Fruit fly (Drosophila melanogaster) whole organism, larva: Measurements from ENCODE around the gene Nup93-1.

Experiments used
- noc ChIP-seq: fragments of 200-800 bp; sonication (Bioruptor generic); optimal IDR thresholded peaks from 3 replicates; lab custom pipeline; 2019; ENCODE audit warnings: missing biosample characterization, mild to moderate bottlenecking, missing genetic modification characterization, moderate library complexity

Nup93-1 gene

DNA sequence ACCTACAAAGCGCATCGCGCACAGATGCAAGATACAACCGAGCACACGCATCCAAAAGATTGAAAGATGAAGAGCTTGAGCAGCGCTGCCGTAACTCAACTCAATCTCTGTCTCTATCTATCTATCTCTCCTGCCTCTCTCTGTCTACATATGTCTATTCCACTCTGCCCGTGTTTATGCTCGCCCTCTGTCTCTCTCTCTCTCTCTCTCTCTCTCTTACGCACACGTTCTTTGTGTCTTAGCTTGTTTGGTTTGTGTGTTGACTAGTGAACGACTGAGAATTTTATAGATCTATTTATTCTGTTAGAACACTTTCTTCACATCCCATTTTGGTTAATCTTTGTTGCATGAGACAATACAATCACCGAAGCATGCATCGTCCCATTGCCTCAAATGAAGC lies 17.1 kb upstream of the Nup93-1 start:
- no peak for TF ChIP-seq noc

DNA sequence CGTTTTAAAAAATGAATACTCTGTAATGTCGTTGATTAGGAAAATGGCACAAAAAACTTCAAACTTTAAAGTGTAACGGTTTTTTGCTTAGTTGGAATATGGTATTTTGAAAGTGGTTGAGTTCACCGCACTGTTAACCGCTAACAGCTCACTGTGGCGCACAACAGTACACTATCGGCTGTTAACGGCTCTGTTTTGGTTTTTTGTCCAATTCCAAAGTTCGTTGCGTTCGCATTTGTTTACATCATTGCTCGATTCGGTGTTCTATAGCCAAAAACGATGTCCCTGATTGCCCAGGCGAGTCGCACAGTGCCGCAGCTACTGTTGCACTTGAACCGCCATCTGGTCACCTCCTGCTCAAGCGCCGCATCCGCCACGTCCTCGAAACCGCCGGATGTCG lies 11.1 kb upstream of the Nup93-1 start, which contains the start of gene CG11095:
TSS of gene CG11095 (plus strand) at position 205 of the 400 bp plus-strand sequence.
- no peak for TF ChIP-seq noc

DNA sequence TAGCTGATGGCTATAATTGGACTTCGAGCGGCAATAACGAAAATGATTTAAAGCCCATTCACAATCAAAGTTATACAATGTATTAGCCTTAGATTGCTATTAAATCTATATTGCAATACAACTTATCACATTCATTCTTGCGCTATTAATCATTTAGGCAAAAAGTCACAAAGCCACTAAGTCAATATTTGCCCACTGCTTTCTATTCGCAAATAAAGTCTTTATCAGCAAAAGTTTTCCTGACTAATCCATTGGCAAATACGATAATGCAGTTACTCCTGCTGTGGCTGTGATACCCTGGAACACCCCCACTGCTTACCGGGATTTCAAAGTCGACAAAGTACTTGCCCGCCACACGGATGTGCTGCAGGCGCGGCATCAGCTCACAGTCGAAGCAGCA lies 8.6 kb upstream of the Nup93-1 start:
- no peak for TF ChIP-seq noc

DNA sequence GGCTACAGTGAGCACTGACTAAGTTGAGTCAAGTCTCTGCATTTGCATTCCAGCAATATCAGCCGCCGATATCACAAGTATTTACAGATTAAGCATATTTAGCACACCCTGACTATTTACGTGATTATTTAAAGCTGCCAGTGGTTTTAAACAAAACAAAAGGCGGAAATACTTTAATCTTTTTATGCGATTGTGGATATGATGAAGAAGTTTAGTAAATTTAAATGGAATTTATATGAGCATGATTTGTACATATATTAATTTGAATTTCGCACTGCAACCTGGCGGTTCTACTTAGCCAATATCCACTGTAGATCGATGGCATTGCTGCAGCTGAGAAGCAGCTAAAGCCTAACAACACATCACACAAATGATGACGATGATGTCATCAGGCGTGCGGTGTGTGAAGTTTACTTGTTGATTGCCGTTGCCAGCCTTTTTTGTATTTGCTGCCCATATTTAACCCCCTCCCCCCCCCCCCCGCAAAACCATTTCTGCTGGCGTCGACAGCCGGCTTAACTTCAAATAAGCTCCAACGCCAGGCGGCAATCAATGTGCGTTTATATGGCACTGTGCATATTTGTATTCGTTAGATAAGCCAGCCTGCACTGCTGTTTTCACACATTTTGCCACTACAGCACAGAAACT lies 7.0 kb upstream of the Nup93-1 start:
- TF ChIP-seq noc = peak; percentile 79

DNA sequence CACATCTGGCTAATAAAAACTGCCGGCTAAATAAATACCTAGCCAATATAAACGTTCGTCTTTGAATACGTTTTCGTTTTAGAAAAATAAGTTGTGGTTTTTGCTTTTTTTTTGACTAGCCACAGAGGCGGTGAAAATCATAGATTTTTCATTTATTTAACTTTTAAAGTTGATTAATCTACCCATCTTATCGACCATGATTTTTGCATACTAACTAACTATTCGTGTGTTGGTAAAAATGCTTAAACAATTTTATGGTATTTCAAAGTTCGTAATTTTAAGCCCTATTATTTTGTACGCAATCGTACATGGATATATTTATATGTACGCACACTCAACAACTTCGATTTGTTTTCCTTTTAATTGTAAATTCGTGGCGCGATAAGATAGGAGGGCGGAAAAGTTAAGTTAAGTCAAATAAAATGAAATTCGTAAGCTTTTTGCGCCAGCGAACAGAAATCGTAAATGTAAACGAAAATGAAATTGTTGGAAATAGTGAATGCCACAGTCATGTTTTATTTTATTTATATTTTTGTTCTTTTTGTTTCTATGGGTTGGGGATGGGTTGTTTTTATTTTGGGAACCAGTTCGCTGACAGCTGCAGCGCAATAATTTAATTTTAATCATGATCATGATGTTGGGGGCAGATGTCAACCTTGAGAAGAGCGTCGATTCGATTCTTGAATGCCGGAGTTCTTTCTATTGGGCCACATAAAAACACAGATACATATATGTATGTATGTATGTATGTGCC lies 5.0 kb upstream of the Nup93-1 start:
- TF ChIP-seq noc = no peak

DNA sequence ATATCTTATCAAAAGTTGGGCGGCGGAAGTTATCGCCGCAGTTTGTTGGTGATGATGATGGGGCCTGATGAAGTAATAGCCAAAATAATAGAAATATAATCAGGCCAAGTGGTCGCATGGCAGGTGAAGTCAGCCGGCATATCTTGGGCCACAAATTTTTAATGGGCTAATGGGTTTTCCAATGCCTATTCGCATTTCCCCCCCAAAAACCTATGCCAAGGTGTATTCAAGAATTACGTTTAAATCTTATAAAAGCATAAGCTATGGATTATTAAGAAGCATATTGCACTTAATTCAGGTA lies 4.5 kb upstream of the Nup93-1 start:
- no peak for TF ChIP-seq noc

DNA sequence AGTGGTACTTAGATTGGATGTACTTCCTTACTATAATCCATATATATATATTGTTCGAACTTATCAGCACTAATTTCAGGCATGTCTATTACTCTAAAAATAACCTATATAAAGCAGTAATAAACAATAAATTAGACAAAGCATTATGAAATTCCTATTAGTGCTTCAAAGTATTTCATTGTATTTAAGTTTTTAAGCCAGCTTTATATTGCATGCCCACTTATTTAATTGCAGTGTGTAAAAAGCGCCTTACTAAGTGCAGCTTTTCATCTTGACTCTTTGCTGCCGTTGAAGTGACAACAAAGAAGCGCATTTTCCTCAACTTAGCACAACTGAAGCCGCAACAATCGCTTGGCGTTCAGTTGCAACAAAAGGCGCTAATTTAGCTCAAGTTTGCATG lies 3.8 kb upstream of the Nup93-1 start:
- no peak for TF ChIP-seq noc

DNA sequence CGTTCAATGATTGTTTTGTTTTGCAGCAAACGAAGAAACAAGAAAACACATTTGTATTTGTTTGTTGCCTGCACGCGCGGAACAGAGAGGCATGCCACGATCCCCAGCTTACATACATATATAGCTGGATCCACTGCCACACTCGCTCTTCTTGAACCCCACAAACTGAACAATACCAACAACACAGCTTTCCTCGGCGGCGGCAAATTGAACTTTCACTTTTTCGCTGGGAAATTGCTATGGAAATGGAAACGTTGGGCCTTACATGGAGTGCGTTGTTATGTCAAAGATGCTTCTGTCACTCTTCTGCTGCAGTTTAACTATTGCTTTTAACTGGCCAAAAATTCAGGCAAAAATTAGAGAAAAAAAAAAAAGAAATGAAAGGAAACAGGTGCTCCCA lies 2.9 kb upstream of the Nup93-1 start:
- no peak for TF ChIP-seq noc

DNA sequence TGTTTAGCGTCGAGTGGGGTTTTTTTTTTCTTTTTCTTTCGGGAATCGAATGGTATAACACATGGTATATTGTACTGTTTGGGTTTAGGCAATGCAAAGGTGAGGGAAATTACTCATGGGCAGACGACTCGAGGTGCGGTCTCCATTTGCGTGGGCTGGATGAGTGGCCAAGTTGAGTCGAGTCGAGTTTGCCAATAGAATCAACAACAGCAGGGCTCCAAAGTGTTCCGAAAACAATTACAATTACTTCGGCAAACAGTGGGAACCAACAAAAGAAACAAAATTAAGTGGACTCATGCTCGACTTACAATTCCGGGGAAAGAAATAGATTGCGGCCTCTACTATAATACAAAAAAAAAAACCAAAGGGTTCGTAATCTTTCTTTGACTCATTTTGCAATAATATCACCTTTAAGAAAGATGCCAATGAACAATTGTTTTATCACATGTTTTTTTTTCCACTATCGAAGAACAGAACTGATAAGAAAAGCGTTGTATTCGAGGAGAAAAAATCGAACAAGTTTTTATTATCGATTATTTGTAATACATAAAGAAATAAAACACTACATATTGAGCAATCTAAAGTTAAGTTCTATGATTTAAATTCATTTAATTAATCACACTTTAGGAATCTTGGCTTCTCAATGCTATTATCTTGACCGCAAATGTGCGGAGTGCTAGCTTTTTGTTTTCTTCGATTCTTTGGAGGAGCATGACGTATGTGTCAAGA lies 2.2 kb upstream of the Nup93-1 start:
- TF ChIP-seq noc = peak; percentile 54

DNA sequence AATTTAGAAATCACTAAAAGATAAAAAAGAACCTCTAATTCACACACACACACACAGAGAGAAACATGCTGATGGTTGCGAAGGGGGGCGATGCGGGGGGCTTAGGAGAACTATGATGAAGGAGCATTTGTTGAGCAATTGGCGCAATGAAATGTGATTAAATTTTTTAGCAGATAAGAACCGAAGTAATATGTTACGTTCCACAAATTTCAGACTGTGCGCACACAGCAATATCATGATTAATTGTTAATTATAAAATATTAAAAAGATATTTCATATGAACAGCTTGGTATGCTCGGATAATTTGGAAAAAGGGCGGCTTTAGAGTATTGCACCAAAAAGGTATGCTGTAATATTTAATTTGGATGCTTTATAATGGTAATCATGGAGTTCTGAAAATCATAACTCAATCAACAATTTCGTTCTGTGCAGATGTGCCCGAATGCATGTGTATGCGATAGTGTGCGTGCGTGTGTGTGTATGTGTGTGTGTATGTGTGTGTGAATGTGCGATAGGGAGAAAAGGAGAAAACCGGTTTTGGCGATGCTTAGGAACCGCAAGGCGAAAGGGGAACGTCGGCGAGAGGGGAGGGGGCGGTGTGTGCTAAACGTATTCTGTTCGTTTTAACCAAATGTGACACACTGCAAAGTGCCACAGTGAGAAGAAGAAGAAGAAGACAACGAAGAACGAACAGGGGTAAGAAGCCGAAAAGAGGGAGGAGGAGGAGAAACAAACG lies 1.4 kb upstream of the Nup93-1 start:
- no peak for TF ChIP-seq noc

DNA sequence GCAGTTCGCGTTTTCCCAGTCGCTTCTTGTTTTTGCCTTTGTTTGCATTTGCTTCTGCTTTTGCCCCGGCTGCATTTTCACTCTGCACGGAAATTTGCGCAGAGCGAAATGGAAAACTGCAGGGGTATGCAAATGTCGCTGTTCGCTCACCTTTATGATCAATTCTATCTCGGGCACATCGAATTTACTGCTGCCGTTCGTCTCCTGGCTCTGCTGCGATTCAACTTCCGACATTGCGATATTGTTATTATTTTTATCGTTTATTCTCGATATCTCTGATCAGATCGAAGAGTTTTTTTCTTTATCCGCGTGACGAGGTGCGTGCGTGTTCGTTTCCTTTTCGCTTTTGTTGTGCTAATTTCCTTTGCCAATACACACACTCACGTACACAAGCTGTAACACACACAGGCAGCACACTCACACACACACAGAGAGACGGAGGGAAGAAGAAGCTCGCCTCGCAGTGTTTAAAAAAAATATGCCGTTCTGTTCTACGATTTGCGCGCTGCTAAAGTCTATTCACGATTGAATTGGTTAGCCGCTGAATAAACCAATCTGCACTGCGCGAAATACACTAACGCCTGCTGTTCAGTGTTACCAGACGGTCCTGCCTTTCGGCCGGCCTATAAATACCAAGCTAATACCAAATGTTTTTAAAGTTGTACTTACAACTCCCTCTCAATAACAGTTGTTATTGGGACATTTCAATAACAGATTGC lies 692 bp upstream of the Nup93-1 start, which contains the start of gene Clic:
TSS of gene Clic (minus strand) at position 533 of the 719 bp plus-strand sequence.
- no peak for TF ChIP-seq noc

DNA sequence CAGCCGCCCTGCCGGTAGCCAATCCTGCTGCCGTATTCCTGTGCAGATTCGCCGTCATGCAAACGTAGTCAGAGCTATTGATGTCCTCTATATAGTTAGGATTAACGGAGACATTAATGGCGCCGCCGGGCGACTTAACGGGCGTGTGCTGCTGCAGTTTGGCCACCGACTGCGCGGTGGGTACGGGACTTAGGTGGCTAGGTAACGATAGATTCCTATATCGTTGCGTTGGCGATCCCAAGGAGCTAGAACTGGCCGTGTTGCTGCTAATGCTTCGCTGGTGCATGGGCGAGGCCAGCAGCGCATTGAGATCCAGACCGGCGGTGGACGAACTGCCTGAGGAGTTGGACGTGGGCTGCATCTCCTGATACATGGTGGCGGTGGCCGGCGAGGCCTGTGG lies 6.2 kb downstream of the Nup93-1 start:
- TF ChIP-seq noc = no peak

DNA sequence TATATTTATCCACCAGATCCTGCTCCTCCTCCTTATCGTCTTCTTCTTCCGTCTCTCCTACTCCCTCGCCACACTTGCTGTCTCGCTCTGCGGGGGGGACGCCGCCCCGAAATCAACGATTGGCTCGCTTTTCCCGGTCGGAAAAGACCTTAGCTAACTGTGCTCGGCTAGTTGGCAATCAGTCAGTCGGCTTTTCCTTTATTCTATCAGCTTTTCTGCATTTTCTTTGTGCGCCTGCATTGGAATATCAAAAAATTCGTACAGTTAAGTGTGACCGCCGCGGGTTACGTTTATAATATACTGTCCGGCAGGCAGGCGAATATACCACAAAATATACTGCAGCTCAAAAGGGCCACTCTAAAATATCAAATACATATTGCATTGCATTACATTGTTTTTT lies 7.4 kb downstream of the Nup93-1 start, which contains the start of gene jub:
TSS of gene jub (minus strand) at position 289 of the 400 bp plus-strand sequence.
- no peak for TF ChIP-seq noc

DNA sequence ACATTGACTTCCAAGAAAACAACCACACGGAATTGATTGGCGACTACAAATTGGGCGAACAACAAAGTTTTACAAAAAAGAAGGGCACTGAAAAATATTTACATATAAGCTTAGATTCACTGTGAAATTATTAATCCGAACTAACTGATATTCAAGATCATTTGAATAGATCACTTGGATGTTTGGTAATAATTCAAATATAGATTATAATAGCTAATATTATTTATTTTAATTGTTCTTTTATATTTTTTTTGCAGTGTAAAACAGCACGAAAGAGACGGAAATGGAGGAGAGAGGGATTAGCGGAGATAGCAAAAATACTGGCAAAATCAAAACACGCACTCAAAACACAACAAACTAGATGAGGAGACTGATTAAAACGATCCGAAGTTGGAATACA lies 15.6 kb downstream of the Nup93-1 start:
- TF ChIP-seq noc = peak; percentile 66

DNA sequence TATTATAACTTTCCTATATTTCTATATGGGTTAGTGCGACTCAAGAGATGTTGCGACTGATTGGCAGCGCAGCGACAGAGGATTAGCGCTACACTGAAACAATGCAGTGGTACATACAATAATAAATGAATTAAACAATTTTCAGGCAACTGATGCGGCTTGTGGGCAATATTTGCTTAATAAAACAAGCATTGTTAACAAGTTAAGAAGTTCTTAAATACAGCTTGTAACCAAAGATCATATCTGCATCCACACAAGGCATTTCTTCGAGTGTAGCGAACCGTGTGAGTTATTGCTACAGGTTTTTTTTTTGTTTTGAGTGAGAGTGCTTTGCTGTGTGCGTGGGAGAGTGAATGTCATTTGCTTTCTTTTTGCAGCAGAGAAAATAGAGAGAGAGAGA lies 16.3 kb downstream of the Nup93-1 start:
- peak; percentile 95 for TF ChIP-seq noc

DNA sequence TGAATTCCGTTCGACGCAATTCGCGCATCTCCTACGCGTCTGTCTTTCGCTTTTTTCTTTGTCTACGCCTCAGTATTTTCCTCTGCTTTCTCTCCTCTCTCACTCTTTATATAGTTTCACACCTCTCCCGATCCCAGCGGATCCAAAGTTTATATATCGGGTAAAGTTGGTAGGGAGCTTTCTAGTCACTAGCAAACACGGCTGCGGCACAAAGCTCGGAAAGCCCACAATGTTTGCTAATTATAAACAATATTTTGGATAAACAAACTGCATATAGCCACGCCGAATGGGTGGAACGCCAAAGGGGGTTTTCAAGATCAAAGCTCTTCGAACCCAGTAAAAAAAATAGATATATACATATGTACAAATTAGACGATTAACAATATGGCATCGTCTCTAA lies 17.4 kb downstream of the Nup93-1 start:
- TF ChIP-seq noc = peak; percentile 25
